Worm (Caenorhabditis elegans) whole organism, midembryonic: Measurements from ENCODE around the gene lgc-10.

Source experiments
- T22C8.4 ChIP-seq: fragments of 200-800 bp; sonication (Bioruptor generic); IDR thresholded peaks from 2 replicates; pipeline ENCODE4 v1.3.6; 2022; ENCODE audit warnings: missing genetic modification characterization, missing compliant biosample characterization
- flt-1 ChIP-seq: fragments of 200-800 bp; sonication (Bioruptor generic); IDR thresholded peaks from 2 replicates; pipeline ENCODE4 v1.3.6; 2022; ENCODE audit warnings: missing genetic modification characterization, missing compliant biosample characterization
- klf-2 ChIP-seq: fragments of 200-800 bp; sonication (Bioruptor generic); conservative IDR thresholded peaks from 2 replicates; pipeline ENCODE4 v1.3.6; 2022; ENCODE audit warnings: missing genetic modification reagents, missing genetic modification characterization, missing compliant biosample characterization
- med-1 ChIP-seq: sonication (generic microtip); optimal IDR thresholded peaks from 2 replicates; lab custom pipeline; 2017; ENCODE audit warnings: missing genetic modification characterization, mild to moderate bottlenecking, missing compliant biosample characterization, antibody characterized with exemption, missing genetic modification reagents; ENCODE audit not compliant: insufficient read depth
- ref-1 ChIP-seq: fragments of 200-800 bp; sonication (Bioruptor generic); conservative IDR thresholded peaks from 2 replicates; pipeline ENCODE4 v1.3.6; 2022; ENCODE audit warnings: missing genetic modification reagents, missing genetic modification characterization, missing compliant biosample characterization
- tab-1 ChIP-seq: fragments of 200-800 bp; sonication (Bioruptor generic); IDR thresholded peaks from 2 replicates; pipeline ENCODE4 v1.3.6; 2022; ENCODE audit warnings: missing genetic modification characterization, missing compliant biosample characterization
- ztf-23 ChIP-seq: fragments of 200-800 bp; sonication (Bioruptor generic); IDR thresholded peaks from 2 replicates; pipeline ENCODE4 v1.3.6; 2022; ENCODE audit warnings: missing genetic modification reagents, missing genetic modification characterization, missing compliant biosample characterization
- ztf-29 ChIP-seq: fragments of 200-800 bp; sonication (Bioruptor generic); IDR thresholded peaks from 2 replicates; pipeline ENCODE4 v1.3.6; 2022; ENCODE audit warnings: missing genetic modification reagents, missing genetic modification characterization, missing compliant biosample characterization

DNA sequence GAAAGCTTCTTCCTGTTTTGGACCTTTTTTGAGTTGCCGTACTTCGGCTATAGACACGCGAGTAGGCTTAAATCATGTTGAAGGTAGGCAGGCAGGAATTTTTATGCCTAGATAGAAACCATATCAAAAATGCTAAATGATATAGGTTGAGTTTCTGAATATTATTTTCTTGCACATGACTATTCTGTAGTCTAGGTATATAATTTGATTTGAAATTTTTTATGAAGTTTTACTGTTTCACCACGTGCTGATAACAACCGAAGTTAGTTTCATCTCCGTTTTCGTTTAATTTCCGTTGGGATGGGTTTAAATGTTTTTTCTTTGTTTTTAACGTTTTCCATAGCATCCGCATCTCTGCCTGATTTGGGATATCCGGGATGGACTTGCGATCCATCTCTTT is 29.7 kb upstream of the lgc-10 start, which contains the start of gene Y73B6BL.37:
- TF ChIP-seq klf-2 (GFP tag; lab: Robert Waterston, UW) (no peak), T22C8.4 (GFP tag; lab: Robert Waterston, UW) (no peak), flt-1 (GFP tag; lab: Robert Waterston, UW) (no peak), ref-1 (GFP tag; lab: Robert Waterston, UW) (no peak), ztf-23 (GFP tag; lab: Robert Waterston, UW) (no peak), med-1 (no peak), ztf-29 (GFP tag; lab: Robert Waterston, UW) (no peak), tab-1 (GFP tag; lab: Robert Waterston, UW) (no peak)
